Fruit fly (Drosophila melanogaster): ENCODE data around the gene yellow-c.

DNA sequence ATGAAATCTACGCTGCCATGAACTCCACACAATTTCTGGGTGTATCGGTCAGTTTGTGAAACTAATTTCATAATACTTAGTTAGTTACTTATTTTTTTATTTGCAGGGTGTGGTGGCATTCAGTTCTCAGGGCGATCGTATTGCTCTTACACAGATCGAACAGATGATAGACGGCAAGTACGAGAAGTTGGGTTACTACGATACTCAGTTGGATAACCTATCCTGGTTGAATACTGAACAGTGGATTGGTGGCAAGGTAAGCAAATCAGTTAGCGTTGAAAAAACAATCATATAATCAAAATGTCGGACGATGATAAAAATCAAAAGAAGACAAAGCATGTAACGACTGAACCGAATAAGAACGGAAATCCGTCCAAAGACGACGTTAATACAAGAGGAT is 8.6 kb upstream of the yellow-c start, which contains the start of gene CG33310:
- TF ChIP-seq Sin3A (optimal IDR thresholded peaks at IDR 0.05), result no peak
- no peak for TF ChIP-seq ttk (optimal IDR thresholded peaks at IDR 0.05)
- no peak for TF ChIP-seq h (optimal IDR thresholded peaks at IDR 0.05)
- TF ChIP-seq insv (optimal IDR thresholded peaks at IDR 0.05), result no peak
